Worm (Caenorhabditis elegans) whole organism, L4 larva: ENCODE results near the gene srsx-35.

Experiments
- D1046.2 ChIP-seq: fragments of 200-800 bp; sonication (Bioruptor generic); IDR thresholded peaks from 2 replicates; pipeline ENCODE4 v1.3.6; 2022; ENCODE audit warnings: missing genetic modification characterization, missing compliant biosample characterization
- F37D6.2 ChIP-seq: sonication (generic microtip); optimal IDR thresholded peaks from 2 replicates; lab custom pipeline; 2016; ENCODE audit warnings: mild to moderate bottlenecking, missing genetic modification characterization, missing compliant biosample characterization
- R02D3.7 ChIP-seq: fragments of 150-350 bp; sonication (generic microtip); optimal IDR thresholded peaks from 3 replicates; lab custom pipeline; 2014; ENCODE audit warnings: missing biosample characterization, missing genetic modification characterization
- T26A8.4 ChIP-seq: fragments of 200-800 bp; sonication (Bioruptor generic); IDR thresholded peaks from 2 replicates; pipeline ENCODE4 v1.3.6; 2022; ENCODE audit warnings: missing genetic modification characterization, missing compliant biosample characterization
- Y105C5A.15 ChIP-seq: fragments of 200-800 bp; sonication (Bioruptor generic); IDR thresholded peaks from 2 replicates; pipeline ENCODE4 v1.3.6; 2022; ENCODE audit warnings: missing genetic modification characterization, missing compliant biosample characterization
- aha-1 ChIP-seq: fragments of 150-350 bp; peaks from one replicate; lab custom pipeline; 2014; ENCODE audit warnings: missing biosample characterization, missing genetic modification characterization
- aly-2 ChIP-seq: sonication (generic microtip); optimal IDR thresholded peaks from 2 replicates; lab custom pipeline; 2018; ENCODE audit warnings: missing biosample characterization, missing genetic modification characterization
- attf-4 ChIP-seq: sonication (generic microtip); optimal IDR thresholded peaks from 3 replicates; lab custom pipeline; 2017; ENCODE audit warnings: missing biosample characterization, missing genetic modification characterization
- ceh-32 ChIP-seq: sonication (generic microtip); optimal IDR thresholded peaks from 2 replicates; lab custom pipeline; 2016; ENCODE audit warnings: mild to moderate bottlenecking, missing genetic modification characterization, missing compliant biosample characterization; ENCODE audit not compliant: poor library complexity
- cey-2 ChIP-seq: sonication (generic microtip); optimal IDR thresholded peaks from 3 replicates; lab custom pipeline; 2017; ENCODE audit warnings: missing genetic modification characterization, mild to moderate bottlenecking, missing compliant biosample characterization, antibody characterized with exemption, borderline replicate concordance; ENCODE audit not compliant: insufficient read depth
- daf-12 ChIP-seq: fragments of 150-350 bp; optimal IDR thresholded peaks from 2 replicates; lab custom pipeline; 2014; ENCODE audit warnings: missing biosample characterization, missing genetic modification reagents, missing genetic modification characterization
- daf-8 ChIP-seq: fragments of 200-800 bp; sonication (Bioruptor generic); IDR thresholded peaks from 2 replicates; pipeline ENCODE4 v1.3.6; 2022; ENCODE audit warnings: missing genetic modification characterization, missing compliant biosample characterization
- egl-27 ChIP-seq: sonication (generic microtip); optimal IDR thresholded peaks from 3 replicates; lab custom pipeline; 2017; ENCODE audit warnings: missing biosample characterization, missing genetic modification reagents, missing genetic modification characterization
- egl-43 ChIP-seq: fragments of 200-800 bp; sonication (Bioruptor generic); IDR thresholded peaks from 2 replicates; pipeline ENCODE4 v1.3.6; 2022; ENCODE audit warnings: missing genetic modification reagents, missing genetic modification characterization, missing compliant biosample characterization
- fkh-10 ChIP-seq: fragments of 150-350 bp; optimal IDR thresholded peaks from 2 replicates; lab custom pipeline; 2014; ENCODE audit warnings: missing biosample characterization, missing genetic modification reagents, missing genetic modification characterization
- fos-1 ChIP-seq: fragments of 150-350 bp; optimal IDR thresholded peaks from 2 replicates; lab custom pipeline; 2014; ENCODE audit warnings: missing biosample characterization, missing genetic modification characterization
- lin-1 ChIP-seq: fragments of 200-800 bp; sonication (Bioruptor generic); IDR thresholded peaks from 2 replicates; pipeline ENCODE4 v1.3.6; 2022; ENCODE audit warnings: missing genetic modification reagents, missing genetic modification characterization, missing compliant biosample characterization
- lin-13 ChIP-seq: fragments of 150-350 bp; optimal IDR thresholded peaks from 2 replicates; lab custom pipeline; 2014; ENCODE audit warnings: missing biosample characterization, missing genetic modification reagents, missing genetic modification characterization
- lir-3 ChIP-seq: sonication (generic microtip); optimal IDR thresholded peaks from 2 replicates; lab custom pipeline; 2016; ENCODE audit warnings: mild to moderate bottlenecking, missing genetic modification characterization, missing compliant biosample characterization
- madf-5 ChIP-seq, 2 experiments: fragments of 200-800 bp; sonication (Bioruptor generic); IDR thresholded peaks; 2 replicates each; pipeline ENCODE4 v1.3.6; 2022; ENCODE audit warnings: missing compliant biosample characterization in 2 of 2, missing genetic modification characterization in 2 of 2
- madf-9 ChIP-seq: fragments of 200-800 bp; sonication (Bioruptor generic); conservative IDR thresholded peaks from 2 replicates; pipeline ENCODE4 v1.3.6; 2022; ENCODE audit warnings: missing genetic modification reagents, missing genetic modification characterization, missing compliant biosample characterization
- mdt-29 ChIP-seq: fragments of 200-800 bp; sonication (Bioruptor generic); IDR thresholded peaks from 2 replicates; pipeline ENCODE4 v1.3.6; 2022; ENCODE audit warnings: missing genetic modification reagents, missing genetic modification characterization, missing compliant biosample characterization
- mxl-2 ChIP-seq: fragments of 200-800 bp; sonication (Bioruptor generic); conservative IDR thresholded peaks from 2 replicates; pipeline ENCODE4 v1.3.6; 2022; ENCODE audit warnings: missing genetic modification reagents, missing genetic modification characterization, missing compliant biosample characterization
- nhr-10 ChIP-seq: fragments of 150-350 bp; optimal IDR thresholded peaks from 2 replicates; lab custom pipeline; 2014; ENCODE audit warnings: missing biosample characterization, missing genetic modification characterization
- nhr-237 ChIP-seq: sonication (generic microtip); optimal IDR thresholded peaks from 2 replicates; lab custom pipeline; 2017; ENCODE audit warnings: missing biosample characterization, missing genetic modification characterization
- nhr-25 ChIP-seq: sonication (generic microtip); optimal IDR thresholded peaks from 2 replicates; lab custom pipeline; 2017; ENCODE audit warnings: missing genetic modification characterization, mild to moderate bottlenecking, missing compliant biosample characterization, antibody characterized with exemption, moderate library complexity, borderline replicate concordance; ENCODE audit not compliant: insufficient read depth
- nhr-28 ChIP-seq: fragments of 150-350 bp; optimal IDR thresholded peaks from 2 replicates; lab custom pipeline; 2014; ENCODE audit warnings: missing biosample characterization, missing genetic modification characterization
- nhr-41 ChIP-seq: fragments of 200-800 bp; sonication (Bioruptor generic); IDR thresholded peaks from 2 replicates; pipeline ENCODE4 v1.3.6; 2022; ENCODE audit warnings: missing genetic modification reagents, missing genetic modification characterization, missing compliant biosample characterization
- php-3 ChIP-seq: fragments of 200-800 bp; sonication (Bioruptor generic); IDR thresholded peaks from 2 replicates; pipeline ENCODE4 v1.3.6; 2022; ENCODE audit warnings: missing genetic modification reagents, missing genetic modification characterization, missing compliant biosample characterization
- pqm-1 ChIP-seq: sonication (generic microtip); optimal IDR thresholded peaks from 2 replicates; lab custom pipeline; 2017; ENCODE audit warnings: missing biosample characterization, missing genetic modification characterization
- saeg-2 ChIP-seq: fragments of 200-800 bp; sonication (Bioruptor generic); IDR thresholded peaks from 2 replicates; pipeline ENCODE4 v1.3.6; 2022; ENCODE audit warnings: missing genetic modification reagents, missing genetic modification characterization, missing compliant biosample characterization
- sdz-12 ChIP-seq: fragments of 200-800 bp; sonication (Bioruptor generic); optimal IDR thresholded peaks from 2 replicates; lab custom pipeline; 2018; ENCODE audit warnings: mild to moderate bottlenecking, missing genetic modification characterization, missing compliant biosample characterization
- spr-1 ChIP-seq: sonication (generic microtip); optimal IDR thresholded peaks from 2 replicates; lab custom pipeline; 2016; ENCODE audit warnings: mild to moderate bottlenecking, missing genetic modification characterization, missing compliant biosample characterization
- unc-130 ChIP-seq: sonication (generic microtip); optimal IDR thresholded peaks from 2 replicates; lab custom pipeline; 2016; ENCODE audit warnings: missing genetic modification reagents, missing genetic modification characterization, missing compliant biosample characterization
- unc-62 ChIP-seq, 3 experiments: fragments of 150-350 bp in 1 of 3; sonication (generic microtip); optimal IDR thresholded peaks in 2 of 3; peaks in 1 of 3; 1 replicate in 1 of 3; 2 replicates in 2 of 3; lab custom pipeline; 2014 to 2017; ENCODE audit warnings: missing biosample characterization in 3 of 3, missing genetic modification characterization in 3 of 3, missing genetic modification reagents in 3 of 3, missing genotype in 1 of 3
- vab-7 ChIP-seq: fragments of 200-800 bp; sonication (Bioruptor generic); IDR thresholded peaks from 2 replicates; pipeline ENCODE4 v1.3.6; 2022; ENCODE audit warnings: missing genetic modification reagents, missing genetic modification characterization, missing compliant biosample characterization
- zfp-3 ChIP-seq: fragments of 200-800 bp; sonication (Bioruptor generic); conservative IDR thresholded peaks from 2 replicates; pipeline ENCODE4 v1.3.6; 2022; ENCODE audit warnings: missing genetic modification reagents, missing genetic modification characterization, missing compliant biosample characterization

Gene srsx-35

DNA sequence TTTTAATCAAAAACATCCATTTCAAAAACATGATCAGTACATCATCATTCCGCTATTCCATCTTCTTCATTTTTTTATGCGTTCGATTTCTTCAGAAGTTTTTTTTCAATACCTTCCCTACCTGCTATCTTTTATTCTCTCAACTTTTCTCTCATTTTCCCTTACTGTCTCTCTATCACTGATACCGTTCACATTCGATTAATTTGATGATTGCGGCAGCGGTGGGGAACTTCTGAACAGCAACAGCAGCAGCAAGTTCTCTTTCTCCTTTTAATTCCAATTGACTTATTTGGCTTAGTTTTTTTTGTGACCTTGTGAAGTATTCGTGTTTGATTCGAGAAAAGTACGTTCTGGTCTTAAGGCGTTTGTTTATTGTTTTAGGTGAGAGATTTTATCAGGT, 32.4 kb upstream of the srsx-35 start (continued):
- TF ChIP-seq nhr-28 (tag; lab: Kevin White, UChicago) (peak; percentile 68), spr-1 (tag; lab: Kevin White, UChicago) (no peak), attf-4 (no peak), vab-7 (GFP tag; lab: Robert Waterston, UW) (no peak), R02D3.7 (tag; lab: Kevin White, UChicago) (no peak), zfp-3 (GFP tag; lab: Robert Waterston, UW) (no peak), madf-9 (GFP tag; lab: Robert Waterston, UW) (no peak), F37D6.2 (tag; lab: Kevin White, UChicago) (no peak), nhr-237 (tag; lab: Kevin White, UChicago) (no peak), mxl-2 (no peak), saeg-2 (GFP tag; lab: Robert Waterston, UW) (no peak), pqm-1 (tag; lab: Kevin White, UChicago) (no peak), nhr-41 (GFP tag; lab: Robert Waterston, UW) (no peak), cey-2 (tag; lab: Kevin White, UChicago) (peak; percentile 32)
- TF ChIP-seq, all 104 proteins: peak for 6

DNA sequence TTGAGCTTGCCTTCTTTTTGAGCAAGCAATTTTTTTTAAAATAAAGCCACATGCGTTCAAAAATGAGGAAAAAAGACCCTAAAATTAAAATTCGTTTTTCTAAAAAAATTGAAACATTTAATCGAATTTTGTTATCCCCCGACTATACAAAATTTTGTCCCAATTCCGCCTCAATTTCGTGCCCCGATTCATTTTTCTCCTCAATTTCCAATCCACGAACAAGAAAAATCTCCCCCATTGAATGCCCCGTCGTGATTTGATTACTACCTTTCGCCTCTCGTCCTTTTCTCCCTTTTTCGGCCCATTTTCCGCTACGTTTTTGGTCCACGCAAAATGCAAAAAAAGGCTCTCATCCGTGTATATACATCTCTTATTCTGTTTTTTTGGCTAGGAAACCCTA, 29.3 kb upstream of the srsx-35 start:
- TF ChIP-seq mxl-2, result no peak
- TF ChIP-seq fkh-10 (GFP tag; lab: Kevin White, UChicago), result peak; percentile 14

DNA sequence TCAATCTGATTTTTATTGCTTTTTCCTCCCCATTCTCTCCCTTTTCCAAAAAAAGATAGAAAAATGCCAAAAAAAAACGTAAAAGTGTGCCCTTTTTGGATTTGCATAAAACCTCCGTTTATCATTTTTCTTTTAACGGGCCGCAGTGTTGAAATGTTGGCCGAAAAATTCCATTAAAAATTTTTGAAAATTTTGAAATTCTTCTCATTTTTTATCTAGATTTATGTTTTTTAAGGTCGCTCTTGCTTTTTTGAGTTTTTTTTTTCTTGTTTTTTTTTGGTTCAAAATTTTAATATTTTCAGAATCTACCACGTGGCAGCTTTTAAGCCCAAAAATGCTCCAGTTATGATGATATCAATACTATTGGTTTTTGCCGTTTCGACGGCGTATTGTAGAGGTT, 26.9 kb upstream of the srsx-35 start, which contains the start of gene mnr-1:
Gene mnr-1 (plus strand): TSS at position 301 of the 400 bp plus-strand sequence.
- TF ChIP-seq aly-2 (tag; lab: Kevin White, UChicago) (no peak), sdz-12 (GFP tag; lab: Kevin White, UChicago) (no peak), Y105C5A.15 (GFP tag; lab: Robert Waterston, UW) (no peak), lin-13 (GFP tag; lab: Kevin White, UChicago) (no peak), egl-27 (tag; lab: Kevin White, UChicago) (no peak), aha-1 (no peak), daf-8 (GFP tag; lab: Robert Waterston, UW) (no peak)

DNA sequence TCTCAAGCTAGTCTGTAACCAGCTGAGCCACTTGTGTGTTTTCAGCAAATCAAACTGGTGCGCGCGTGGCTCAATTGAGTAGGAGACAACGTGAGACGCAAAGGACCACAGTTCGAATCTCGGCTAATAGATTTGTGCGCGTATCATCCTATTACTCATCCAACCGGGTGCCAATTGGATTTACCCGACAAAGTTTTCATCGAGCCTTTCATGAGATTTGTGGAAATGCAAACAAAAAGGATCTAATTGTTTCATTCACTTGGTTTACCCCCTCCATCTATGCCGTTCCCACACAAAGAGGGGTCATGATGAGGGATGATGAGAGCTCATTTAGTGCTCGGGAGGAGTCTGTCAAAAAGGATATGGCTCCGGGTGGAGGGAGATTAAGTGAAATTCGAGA, 26.0 kb upstream of the srsx-35 start:
- TF ChIP-seq madf-5 (GFP tag; IDR thresholded peaks at IDR 0.05; lab: Robert Waterston, UW) (no peak), ceh-32 (no peak), egl-43 (GFP tag; lab: Robert Waterston, UW) (no peak), daf-12 (tag; lab: Kevin White, UChicago) (no peak), R02D3.7 (tag; lab: Kevin White, UChicago) (no peak), nhr-10 (tag; lab: Kevin White, UChicago) (no peak), nhr-25 (no peak), fos-1 (tag; lab: Kevin White, UChicago) (no peak), lin-1 (GFP tag; lab: Robert Waterston, UW) (no peak), spr-1 (tag; lab: Kevin White, UChicago) (no peak), unc-130 (GFP tag; lab: Kevin White, UChicago) (no peak), mdt-29 (no peak), php-3 (GFP tag; lab: Robert Waterston, UW) (no peak), lir-3 (tag; lab: Kevin White, UChicago) (no peak), D1046.2 (GFP tag; lab: Robert Waterston, UW) (no peak)

DNA sequence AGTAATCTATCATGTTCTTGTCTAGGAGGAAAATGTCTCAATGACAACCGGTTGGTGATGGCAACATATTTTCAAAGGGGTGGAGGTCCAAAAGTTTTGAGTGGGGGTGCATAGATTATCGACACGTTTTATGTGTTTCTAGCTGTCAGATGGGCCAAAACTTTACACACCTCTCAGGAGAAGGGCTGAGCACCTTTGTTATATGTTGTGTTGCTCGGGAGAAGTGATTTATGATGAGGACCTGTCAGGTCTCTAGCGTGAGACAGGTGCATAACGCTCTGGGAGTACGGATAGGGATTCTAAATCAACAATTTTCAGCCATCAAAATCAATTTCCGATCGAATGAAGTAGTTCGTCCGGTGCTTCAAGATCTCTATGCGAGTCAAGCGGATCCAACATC, 24.6 kb upstream of the srsx-35 start:
- TF ChIP-seq T26A8.4 (GFP tag; lab: Robert Waterston, UW), result no peak
- peak in 1 of 2 experiments; percentile 35 for TF ChIP-seq unc-62 (GFP tag; optimal IDR thresholded peaks at IDR 0.05 in 1 of 2; lab: Kevin White, UChicago)
- TF ChIP-seq unc-62 (tag; optimal IDR thresholded peaks at IDR 0.05; lab: Kevin White, UChicago), result no peak
- TF ChIP-seq, all 104 proteins: peak for 1
